Fruit fly (Drosophila melanogaster) whole organism, pupa: Measurements from ENCODE around the gene CG15387.

Experiments
- CG10348 ChIP-seq: fragments of 200-800 bp; sonication (Bioruptor generic); IDR thresholded peaks from 2 replicates; pipeline ENCODE4 v1.3.6; 2022; ENCODE audit warnings: missing biosample characterization, missing genetic modification characterization
- CG12605 ChIP-seq: fragments of 200-800 bp; sonication (Bioruptor generic); IDR thresholded peaks from 2 replicates; pipeline ENCODE4 v1.3.6; 2022; ENCODE audit warnings: missing biosample characterization, missing genetic modification characterization
- CG13204 ChIP-seq: fragments of 200-800 bp; sonication (Bioruptor generic); optimal IDR thresholded peaks from 2 replicates; lab custom pipeline; 2018; ENCODE audit warnings: missing biosample characterization, mild to moderate bottlenecking, missing genetic modification characterization, moderate library complexity
- CG14655 ChIP-seq: fragments of 200-800 bp; sonication (Bioruptor generic); optimal IDR thresholded peaks from 3 replicates; lab custom pipeline; 2017; ENCODE audit warnings: mild to moderate bottlenecking, missing biosample characterization, missing genetic modification reagents, missing genetic modification characterization
- CG15710 ChIP-seq: fragments of 200-800 bp; sonication (Bioruptor generic); optimal IDR thresholded peaks from 2 replicates; lab custom pipeline; 2018; ENCODE audit warnings: missing biosample characterization, mild to moderate bottlenecking, missing genetic modification characterization, moderate library complexity
- CG17806 ChIP-seq: fragments of 200-800 bp; sonication (Bioruptor generic); optimal IDR thresholded peaks from 2 replicates; lab custom pipeline; 2018; ENCODE audit warnings: missing biosample characterization, mild to moderate bottlenecking, missing genetic modification characterization, moderate library complexity
- CG32121 ChIP-seq: fragments of 200-800 bp; sonication (Bioruptor generic); IDR thresholded peaks from 2 replicates; pipeline ENCODE4 v1.3.6; 2022; ENCODE audit warnings: missing biosample characterization, missing genetic modification characterization
- CG34367 ChIP-seq: fragments of 200-800 bp; sonication (Bioruptor generic); optimal IDR thresholded peaks from 2 replicates; lab custom pipeline; 2018; ENCODE audit warnings: missing biosample characterization, mild to moderate bottlenecking, missing genetic modification characterization
- CG4496 ChIP-seq: fragments of 200-800 bp; sonication (Bioruptor generic); IDR thresholded peaks from 3 replicates; pipeline ENCODE4 v1.3.6; 2022; ENCODE audit warnings: missing biosample characterization, missing genetic modification characterization
- CG8159 ChIP-seq: fragments of 200-800 bp; sonication (Bioruptor generic); optimal IDR thresholded peaks from 3 replicates; lab custom pipeline; 2018; ENCODE audit warnings: missing biosample characterization, mild to moderate bottlenecking, missing genetic modification characterization, moderate library complexity
- CG8301 ChIP-seq: fragments of 200-800 bp; sonication (Bioruptor generic); optimal IDR thresholded peaks from 2 replicates; lab custom pipeline; 2018; ENCODE audit warnings: missing biosample characterization, mild to moderate bottlenecking, missing genetic modification characterization
- CG9948 ChIP-seq: fragments of 200-800 bp; sonication (Bioruptor generic); optimal IDR thresholded peaks from 2 replicates; lab custom pipeline; 2018; ENCODE audit warnings: missing biosample characterization, mild to moderate bottlenecking, missing genetic modification characterization, moderate library complexity
- D1 ChIP-seq: fragments of 200-800 bp; sonication (Bioruptor generic); optimal IDR thresholded peaks from 2 replicates; lab custom pipeline; 2018; ENCODE audit warnings: missing biosample characterization, mild to moderate bottlenecking, missing genetic modification characterization, moderate library complexity
- EcR ChIP-seq: fragments of 200-800 bp; sonication (Bioruptor generic); optimal IDR thresholded peaks from 3 replicates; lab custom pipeline; 2019; ENCODE audit warnings: missing biosample characterization, missing genetic modification characterization, mild to moderate bottlenecking, moderate library complexity, missing genetic modification reagents
- Ets98B ChIP-seq: fragments of 200-800 bp; sonication (Bioruptor generic); IDR thresholded peaks from 2 replicates; pipeline ENCODE4 v1.3.6; 2022; ENCODE audit warnings: missing biosample characterization, missing genetic modification characterization
- Pif1A ChIP-seq: fragments of 200-800 bp; sonication (Bioruptor generic); optimal IDR thresholded peaks from 3 replicates; lab custom pipeline; 2016; ENCODE audit warnings: missing biosample characterization, missing genetic modification characterization
- Pif1B ChIP-seq: fragments of 200-800 bp; sonication (Bioruptor generic); optimal IDR thresholded peaks from 3 replicates; lab custom pipeline; 2016; ENCODE audit warnings: missing biosample characterization, missing genetic modification characterization
- Snoo ChIP-seq: fragments of 200-800 bp; sonication (Bioruptor generic); optimal IDR thresholded peaks from 3 replicates; lab custom pipeline; 2017; ENCODE audit warnings: missing biosample characterization, mild to moderate bottlenecking, missing genetic modification characterization, inconsistent platforms
- fd96Ca ChIP-seq: fragments of 200-800 bp; sonication (Bioruptor generic); IDR thresholded peaks from 3 replicates; pipeline ENCODE4 v1.3.6; 2022; ENCODE audit warnings: missing biosample characterization, missing genetic modification characterization
- gl ChIP-seq: fragments of 200-800 bp; sonication (Bioruptor generic); optimal IDR thresholded peaks from 2 replicates; lab custom pipeline; 2018; ENCODE audit warnings: missing biosample characterization, mild to moderate bottlenecking, missing genetic modification characterization
- rn ChIP-seq: fragments of 200-800 bp; sonication (Bioruptor generic); IDR thresholded peaks from 2 replicates; pipeline ENCODE4 v1.3.6; 2022; ENCODE audit warnings: missing biosample characterization, missing genetic modification characterization

Gene CG15387

dm6 chr2L:2252241-2252640 is 26.1 kb upstream of the CG15387 start, which contains the start of gene CG17239:
CG17239 (minus strand) TSS chr2L:2252341.
- TF ChIP-seq CG4496 (GFP tag; lab: Robert Waterston, UW) (no peak), CG32121 (GFP tag; lab: Robert Waterston, UW) (no peak), CG8159 (tag; lab: Kevin White, UChicago) (no peak), Snoo (tag; lab: Kevin White, UChicago) (no peak), D1 (tag; lab: Kevin White, UChicago) (no peak), Pif1A (GFP tag; lab: Kevin White, UChicago) (no peak), CG8301 (no peak), CG10348 (GFP tag; lab: Robert Waterston, UW) (no peak)

dm6 chr2L:2251175-2251574 is 25.1 kb upstream of the CG15387 start, which contains the start of gene Ser12:
Ser12 (minus strand) TSS chr2L:2251275.
- TF ChIP-seq Ets98B (GFP tag; lab: Robert Waterston, UW) (no peak), CG32121 (GFP tag; lab: Robert Waterston, UW) (no peak), CG17806 (tag; lab: Kevin White, UChicago) (no peak), CG4496 (GFP tag; lab: Robert Waterston, UW) (no peak), CG9948 (tag; lab: Kevin White, UChicago) (no peak), CG13204 (GFP tag; lab: Kevin White, UChicago) (no peak), Pif1A (GFP tag; lab: Kevin White, UChicago) (no peak), fd96Ca (GFP tag; lab: Robert Waterston, UW) (no peak), EcR (GFP tag; lab: Kevin White, UChicago) (no peak), CG8301 (no peak), CG12605 (GFP tag; lab: Robert Waterston, UW) (no peak), CG10348 (GFP tag; lab: Robert Waterston, UW) (no peak), CG8159 (tag; lab: Kevin White, UChicago) (no peak), gl (tag; lab: Kevin White, UChicago) (no peak), Pif1B (GFP tag; lab: Kevin White, UChicago) (no peak), rn (no peak)

dm6 chr2L:2249578-2249977 is 23.5 kb upstream of the CG15387 start:
- TF ChIP-seq D1 (tag; lab: Kevin White, UChicago) (no peak), CG12605 (GFP tag; lab: Robert Waterston, UW) (no peak), Snoo (tag; lab: Kevin White, UChicago) (no peak), CG14655 (GFP tag; lab: Kevin White, UChicago) (no peak), Pif1B (GFP tag; lab: Kevin White, UChicago) (no peak), CG8301 (no peak), CG10348 (GFP tag; lab: Robert Waterston, UW) (no peak), EcR (GFP tag; lab: Kevin White, UChicago) (no peak), Ets98B (GFP tag; lab: Robert Waterston, UW) (no peak), CG9948 (tag; lab: Kevin White, UChicago) (no peak), CG8159 (tag; lab: Kevin White, UChicago) (peak; percentile 36), fd96Ca (GFP tag; lab: Robert Waterston, UW) (0 out of 3 replicates have a peak, but pooled peaks have one; percentile 25), CG4496 (GFP tag; lab: Robert Waterston, UW) (no peak)

- TF ChIP-seq Pif1B (GFP tag; lab: Kevin White, UChicago) (no peak), CG9948 (tag; lab: Kevin White, UChicago) (no peak), EcR (GFP tag; lab: Kevin White, UChicago) (no peak), Snoo (tag; lab: Kevin White, UChicago) (no peak), CG32121 (GFP tag; lab: Robert Waterston, UW) (no peak), CG13204 (GFP tag; lab: Kevin White, UChicago) (no peak), CG8159 (tag; lab: Kevin White, UChicago) (no peak), D1 (tag; lab: Kevin White, UChicago) (no peak), CG15710 (tag; lab: Kevin White, UChicago) (no peak), Pif1A (GFP tag; lab: Kevin White, UChicago) (no peak), Ets98B (GFP tag; lab: Robert Waterston, UW) (no peak), CG8301 (no peak), CG34367 (tag; lab: Kevin White, UChicago) (no peak), CG14655 (GFP tag; lab: Kevin White, UChicago) (no peak), CG17806 (tag; lab: Kevin White, UChicago) (no peak), fd96Ca (GFP tag; lab: Robert Waterston, UW) (no peak), CG12605 (GFP tag; lab: Robert Waterston, UW) (no peak), CG4496 (GFP tag; lab: Robert Waterston, UW) (no peak)
- TF ChIP-seq, all 21 proteins: peak for 0
These were observed 16.7 kb upstream of the CG15387 start for dm6 chr2L:2242783-2243182.

DNA sequence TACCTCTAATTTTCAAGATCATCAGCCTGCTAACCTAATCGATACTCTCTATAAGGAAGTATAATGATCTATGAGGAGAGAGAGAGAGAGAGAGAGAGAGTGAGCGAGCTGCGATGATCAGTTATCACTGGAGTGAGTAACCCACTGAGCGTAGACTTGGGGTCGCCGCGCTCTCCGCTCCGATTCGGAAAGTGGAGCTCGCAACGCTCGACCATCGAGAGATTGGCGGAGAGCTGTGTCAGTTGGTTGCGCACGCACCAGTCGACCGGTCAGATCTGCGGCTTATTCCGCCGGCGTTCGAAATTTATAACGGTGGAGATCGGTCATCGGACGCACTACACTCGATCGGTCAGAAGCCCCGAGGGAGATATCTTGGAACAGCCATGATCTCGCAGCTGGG is 16.0 kb upstream of the CG15387 start, which contains the start of gene CG4267:
Gene CG4267, plus strand, starts transcription at position 240 of the 400 bp plus-strand sequence.
- TF ChIP-seq D1 (tag; lab: Kevin White, UChicago) (no peak), CG34367 (tag; lab: Kevin White, UChicago) (no peak), CG32121 (GFP tag; lab: Robert Waterston, UW) (0 out of 2 replicates have a peak, but pooled peaks have one; percentile 12), Ets98B (GFP tag; lab: Robert Waterston, UW) (peak; percentile 20; the same call in 1 of the 2 replicates), Pif1A (GFP tag; lab: Kevin White, UChicago) (no peak), Snoo (tag; lab: Kevin White, UChicago) (no peak), CG10348 (GFP tag; lab: Robert Waterston, UW) (0 out of 2 replicates have a peak, but pooled peaks have one; percentile 23), rn (no peak), CG15710 (tag; lab: Kevin White, UChicago) (no peak), Pif1B (GFP tag; lab: Kevin White, UChicago) (no peak), EcR (GFP tag; lab: Kevin White, UChicago) (peak; percentile 74), CG9948 (tag; lab: Kevin White, UChicago) (no peak), CG8301 (no peak), CG17806 (tag; lab: Kevin White, UChicago) (no peak), CG14655 (GFP tag; lab: Kevin White, UChicago) (no peak), gl (tag; lab: Kevin White, UChicago) (no peak), CG8159 (tag; lab: Kevin White, UChicago) (no peak), fd96Ca (GFP tag; lab: Robert Waterston, UW) (peak; percentile 52; the same call in 1 of the 3 replicates), CG12605 (GFP tag; lab: Robert Waterston, UW) (no peak), CG4496 (GFP tag; lab: Robert Waterston, UW) (peak; percentile 67), CG13204 (GFP tag; lab: Kevin White, UChicago) (no peak)
